Worm (Caenorhabditis elegans): Measurements from ENCODE around the gene C10A4.2.

- TF ChIP-seq zfh-2 (GFP tag; conservative IDR thresholded peaks at IDR 0.05) (no peak), snpc-4 (GFP tag; optimal IDR thresholded peaks at IDR 0.05) (no peak), snpc-4 (tag; optimal IDR thresholded peaks at IDR 0.05) (no peak), F55B11.4 (tag; optimal IDR thresholded peaks at IDR 0.05; ENCODE audit: borderline replicate concordance, insufficient read depth) (no peak), nfya-1 (tag; optimal IDR thresholded peaks at IDR 0.05; ENCODE audit: borderline replicate concordance, insufficient read depth) (no peak), ztf-22 (GFP tag; optimal IDR thresholded peaks at IDR 0.05) (no peak), K11D2.4 (GFP tag; IDR thresholded peaks at IDR 0.05) (no peak), F37B4.10 (GFP tag; IDR thresholded peaks at IDR 0.05) (no peak)
These were observed 10.5 kb downstream of the C10A4.2 start, which contains the start of gene C10A4.9 for ce11 chrX:7420571-7420970.
